Worm (Caenorhabditis elegans): Measurements from ENCODE around the gene F40C5.1.

DNA sequence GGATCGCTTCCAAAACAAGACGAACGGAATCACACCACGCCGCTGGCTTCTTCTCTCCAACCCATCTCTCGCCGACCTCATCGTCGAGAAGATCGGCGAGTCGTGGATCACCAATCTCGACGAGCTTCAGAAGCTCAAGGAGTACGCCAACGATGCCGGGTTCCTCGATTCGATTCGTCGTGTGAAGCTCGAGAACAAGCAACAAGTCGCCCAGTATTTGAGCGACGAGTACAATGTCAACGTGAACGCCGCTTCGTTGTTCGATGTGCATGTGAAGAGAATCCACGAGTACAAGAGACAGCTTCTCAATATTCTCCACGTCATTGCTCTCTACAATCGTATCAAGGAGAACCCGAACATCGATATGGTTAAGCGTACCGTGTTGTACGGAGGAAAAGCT, 11.1 kb downstream of the F40C5.1 start:
- TF ChIP-seq elt-3 (tag; optimal IDR thresholded peaks at IDR 0.05) = no peak
- no peak for TF ChIP-seq nhr-12 (tag; optimal IDR thresholded peaks at IDR 0.05)
- TF ChIP-seq unc-62 (GFP tag; optimal IDR thresholded peaks at IDR 0.05) = no peak
- no peak for TF ChIP-seq ceh-83 (GFP tag; optimal IDR thresholded peaks at IDR 0.05)
